Fruit fly (Drosophila melanogaster) S2 (cell line): ENCODE measurements around the gene drpr.

ENCODE experiments used
- CG8478 ChIP-seq: fragments of >200 bp; optimal IDR thresholded peaks from 2 replicates; lab custom pipeline; 2018
- CTCF ChIP-seq, 2 experiments: fragments of >200 bp; optimal IDR thresholded peaks; 2 replicates each; lab custom pipeline; 2018

- TF ChIP-seq CTCF (optimal IDR thresholded peaks at IDR 0.05; lab: Kevin White, UChicago) (no peak), CG8478 (no peak)
Observed at dm6 chr3L:1711218-1711617, 19.7 kb downstream of the drpr start.
